Worm (Caenorhabditis elegans) whole organism, L3 larva: ENCODE results near the gene C02F4.4.

ENCODE experiments used
- R02D3.7 ChIP-seq: fragments of 150-350 bp; optimal IDR thresholded peaks from 2 replicates; lab custom pipeline; 2014; ENCODE audit warnings: missing biosample characterization, missing genetic modification characterization
- ZK546.5 ChIP-seq: sonication (generic microtip); optimal IDR thresholded peaks from 2 replicates; lab custom pipeline; 2017; ENCODE audit warnings: missing biosample characterization, missing genetic modification characterization
- aly-2 ChIP-seq: fragments of 150-350 bp; optimal IDR thresholded peaks from 2 replicates; lab custom pipeline; 2014; ENCODE audit warnings: missing biosample characterization, missing genetic modification characterization
- ama-1 ChIP-seq: fragments of 150-350 bp; optimal IDR thresholded peaks from 2 replicates; lab custom pipeline; 2018
- ceh-16 ChIP-seq: sonication (generic microtip); optimal IDR thresholded peaks from 2 replicates; lab custom pipeline; 2017; ENCODE audit warnings: missing biosample characterization, missing genetic modification characterization
- ceh-28 ChIP-seq: fragments of 150-350 bp; optimal IDR thresholded peaks from 2 replicates; lab custom pipeline; 2014; ENCODE audit warnings: missing biosample characterization, missing genetic modification reagents, missing genetic modification characterization
- ceh-82 ChIP-seq: fragments of 150-350 bp; optimal IDR thresholded peaks from 2 replicates; lab custom pipeline; 2014; ENCODE audit warnings: missing biosample characterization, missing genetic modification characterization
- ceh-9 ChIP-seq: sonication (generic microtip); optimal IDR thresholded peaks from 2 replicates; lab custom pipeline; 2018; ENCODE audit warnings: missing biosample characterization, missing genetic modification characterization
- daf-12 ChIP-seq: fragments of 150-350 bp; optimal IDR thresholded peaks from 2 replicates; lab custom pipeline; 2014; ENCODE audit warnings: missing biosample characterization, missing genetic modification reagents, missing genetic modification characterization
- egl-27 ChIP-seq: sonication (generic microtip); optimal IDR thresholded peaks from 4 replicates; lab custom pipeline; 2017; ENCODE audit warnings: missing biosample characterization, missing genetic modification reagents, missing genetic modification characterization
- egl-5 ChIP-seq: fragments of 150-350 bp; optimal IDR thresholded peaks from 2 replicates; lab custom pipeline; 2017; ENCODE audit warnings: missing biosample characterization, missing genetic modification reagents, missing genetic modification characterization, inconsistent platforms
- elt-2 ChIP-seq: sonication (generic microtip); optimal IDR thresholded peaks from 2 replicates; lab custom pipeline; 2016; ENCODE audit warnings: missing genetic modification reagents, mild to moderate bottlenecking, missing genetic modification characterization, missing compliant biosample characterization
- eor-1 ChIP-seq, 2 experiments: fragments of 150-350 bp; optimal IDR thresholded peaks; 2 replicates each; lab custom pipeline; 2014 to 2018; ENCODE audit warnings: missing biosample characterization in 2 of 2, missing genetic modification characterization in 2 of 2
- fkh-10 ChIP-seq: sonication (generic microtip); optimal IDR thresholded peaks from 2 replicates; lab custom pipeline; 2017; ENCODE audit warnings: missing biosample characterization, missing genetic modification reagents, missing genetic modification characterization
- fkh-2 ChIP-seq: fragments of 150-350 bp; optimal IDR thresholded peaks from 2 replicates; lab custom pipeline; 2014; ENCODE audit warnings: missing biosample characterization, missing genetic modification reagents, missing genetic modification characterization
- fos-1 ChIP-seq: fragments of 150-350 bp; optimal IDR thresholded peaks from 2 replicates; lab custom pipeline; 2014; ENCODE audit warnings: missing biosample characterization, missing genetic modification characterization
- hmg-11 ChIP-seq: sonication (generic microtip); optimal IDR thresholded peaks from 2 replicates; lab custom pipeline; 2016; ENCODE audit warnings: missing genetic modification characterization, missing compliant biosample characterization
- jun-1 ChIP-seq: fragments of 150-350 bp; optimal IDR thresholded peaks from 2 replicates; lab custom pipeline; 2014; ENCODE audit warnings: missing biosample characterization, missing genetic modification reagents, missing genetic modification characterization
- lin-15B ChIP-seq: fragments of 150-350 bp; optimal IDR thresholded peaks from 2 replicates; lab custom pipeline; 2014; ENCODE audit warnings: missing biosample characterization, missing genetic modification characterization
- lin-39 ChIP-seq: fragments of 150-350 bp; optimal IDR thresholded peaks from 2 replicates; lab custom pipeline; 2018; ENCODE audit warnings: missing biosample characterization, missing genetic modification reagents, missing genetic modification characterization
- lsy-12 ChIP-seq: sonication (generic microtip); optimal IDR thresholded peaks from 2 replicates; lab custom pipeline; 2016; ENCODE audit warnings: mild to moderate bottlenecking, missing genetic modification characterization, missing compliant biosample characterization
- mdl-1 ChIP-seq: fragments of 150-350 bp; optimal IDR thresholded peaks from 2 replicates; lab custom pipeline; 2014; ENCODE audit warnings: missing biosample characterization, missing genetic modification characterization
- mml-1 ChIP-seq: fragments of 150-350 bp; sonication (generic microtip); optimal IDR thresholded peaks from 3 replicates; lab custom pipeline; 2014; ENCODE audit warnings: missing biosample characterization, missing genetic modification characterization
- nfya-1 ChIP-seq: sonication (generic microtip); optimal IDR thresholded peaks from 2 replicates; lab custom pipeline; 2017; ENCODE audit warnings: missing genetic modification characterization, mild to moderate bottlenecking, missing compliant biosample characterization, antibody characterized with exemption, moderate library complexity; ENCODE audit not compliant: insufficient read depth
- nhr-11 ChIP-seq: fragments of 150-350 bp; optimal IDR thresholded peaks from 2 replicates; lab custom pipeline; 2014; ENCODE audit warnings: missing biosample characterization, missing genetic modification characterization
- nhr-12 ChIP-seq: fragments of 150-350 bp; optimal IDR thresholded peaks from 2 replicates; lab custom pipeline; 2014; ENCODE audit warnings: missing biosample characterization, missing genetic modification characterization
- nhr-23 ChIP-seq: fragments of 150-350 bp; optimal IDR thresholded peaks from 2 replicates; lab custom pipeline; 2014; ENCODE audit warnings: missing biosample characterization, missing genetic modification reagents, missing genetic modification characterization
- nhr-237 ChIP-seq: fragments of 150-350 bp; optimal IDR thresholded peaks from 2 replicates; lab custom pipeline; 2014; ENCODE audit warnings: missing biosample characterization, missing genetic modification characterization
- nhr-25 ChIP-seq: sonication (generic microtip); optimal IDR thresholded peaks from 2 replicates; lab custom pipeline; 2017; ENCODE audit warnings: missing biosample characterization, missing genetic modification characterization
- nhr-28 ChIP-seq: fragments of 150-350 bp; optimal IDR thresholded peaks from 2 replicates; lab custom pipeline; 2014; ENCODE audit warnings: missing biosample characterization, missing genetic modification characterization
- nhr-43 ChIP-seq: sonication (generic microtip); optimal IDR thresholded peaks from 2 replicates; lab custom pipeline; 2016; ENCODE audit warnings: mild to moderate bottlenecking, missing genetic modification characterization, missing compliant biosample characterization; ENCODE audit not compliant: poor library complexity, severe bottlenecking
- nhr-67 ChIP-seq: fragments of 150-350 bp; optimal IDR thresholded peaks from 2 replicates; lab custom pipeline; 2014; ENCODE audit warnings: missing biosample characterization, missing genetic modification characterization
- nhr-76 ChIP-seq: fragments of 150-350 bp; sonication (generic microtip); optimal IDR thresholded peaks from 5 replicates; lab custom pipeline; 2014; ENCODE audit warnings: missing biosample characterization, missing genetic modification characterization
- nhr-77 ChIP-seq: fragments of 150-350 bp; optimal IDR thresholded peaks from 2 replicates; lab custom pipeline; 2014; ENCODE audit warnings: missing biosample characterization, missing genetic modification characterization
- pha-4 ChIP-seq: fragments of 150-350 bp; optimal IDR thresholded peaks from 2 replicates; lab custom pipeline; 2014; ENCODE audit warnings: missing biosample characterization, missing genetic modification reagents, missing genetic modification characterization
- pqm-1 ChIP-seq: fragments of 150-350 bp; optimal IDR thresholded peaks from 2 replicates; lab custom pipeline; 2017; ENCODE audit warnings: missing biosample characterization, missing genetic modification characterization, inconsistent platforms
- sea-2 ChIP-seq: fragments of 150-350 bp; sonication (generic microtip); optimal IDR thresholded peaks from 4 replicates; lab custom pipeline; 2014; ENCODE audit warnings: missing biosample characterization, missing genetic modification reagents, missing genetic modification characterization
- skn-1 ChIP-seq: fragments of 150-350 bp; optimal IDR thresholded peaks from 2 replicates; lab custom pipeline; 2014; ENCODE audit warnings: missing biosample characterization, missing genetic modification characterization
- snpc-4 ChIP-seq: fragments of 150-350 bp; optimal IDR thresholded peaks from 2 replicates; lab custom pipeline; 2014; ENCODE audit warnings: missing biosample characterization, missing genetic modification characterization
- tbx-2 ChIP-seq: sonication (generic microtip); optimal IDR thresholded peaks from 2 replicates; lab custom pipeline; 2016; ENCODE audit warnings: mild to moderate bottlenecking, missing genetic modification characterization, missing compliant biosample characterization
- unc-39 ChIP-seq: sonication (generic microtip); optimal IDR thresholded peaks from 4 replicates; lab custom pipeline; 2017; ENCODE audit warnings: missing biosample characterization, missing genetic modification characterization
- unc-62 ChIP-seq: fragments of 150-350 bp; sonication (generic microtip); optimal IDR thresholded peaks from 4 replicates; lab custom pipeline; 2014; ENCODE audit warnings: missing biosample characterization, missing genetic modification reagents, missing genetic modification characterization
- zag-1 ChIP-seq: fragments of 150-350 bp; optimal IDR thresholded peaks from 2 replicates; lab custom pipeline; 2014; ENCODE audit warnings: missing biosample characterization, missing genetic modification characterization
- ztf-11 ChIP-seq: fragments of 150-350 bp; optimal IDR thresholded peaks from 2 replicates; lab custom pipeline; 2014; ENCODE audit warnings: missing biosample characterization, missing genetic modification characterization
- ztf-4 ChIP-seq: fragments of 150-350 bp; optimal IDR thresholded peaks from 2 replicates; lab custom pipeline; 2014; ENCODE audit warnings: missing biosample characterization, missing genetic modification characterization

Gene C02F4.4

ce11 chrIV:10506016-10506415, 9.0 kb downstream of the C02F4.4 start:
- TF ChIP-seq skn-1 (tag; lab: Kevin White, UChicago) = no peak
- peak; percentile 63 for TF ChIP-seq pqm-1
- TF ChIP-seq egl-5 (tag; lab: Kevin White, UChicago) = no peak
- TF ChIP-seq elt-2 = peak; percentile 53
- TF ChIP-seq nhr-76 (tag; lab: Kevin White, UChicago) = no peak
- no peak for TF ChIP-seq ztf-4 (tag; lab: Kevin White, UChicago)
- TF ChIP-seq ceh-28 (tag; lab: Kevin White, UChicago) = no peak
- no peak for TF ChIP-seq sea-2
- no peak for TF ChIP-seq aly-2
- no peak for TF ChIP-seq unc-62
- no peak for TF ChIP-seq eor-1 (tag; optimal IDR thresholded peaks at IDR 0.05; lab: Kevin White, UChicago)
- no peak for TF ChIP-seq egl-27 (tag; lab: Kevin White, UChicago)
- no peak for TF ChIP-seq nhr-23
- TF ChIP-seq fos-1 = no peak
- peak; percentile 29 for TF ChIP-seq nfya-1
- TF ChIP-seq jun-1 (tag; lab: Kevin White, UChicago) = no peak
- no peak for TF ChIP-seq R02D3.7 (tag; lab: Kevin White, UChicago)
- TF ChIP-seq daf-12 (tag; lab: Kevin White, UChicago) = no peak
- no peak for TF ChIP-seq hmg-11
- TF ChIP-seq, all 47 proteins: peak for 3

- TF ChIP-seq lin-39 (no peak), egl-5 (tag; lab: Kevin White, UChicago) (peak; percentile 14)
Measured at ce11 chrIV:10505016-10505415, 10.0 kb downstream of the C02F4.4 start.

ce11 chrIV:10503750-10504232, 11.2 kb downstream of the C02F4.4 start:
- TF ChIP-seq nhr-11 (tag; lab: Kevin White, UChicago) (no peak), lin-39 (peak; percentile 77), jun-1 (tag; lab: Kevin White, UChicago) (no peak), mml-1 (tag; lab: Kevin White, UChicago) (no peak), egl-5 (tag; lab: Kevin White, UChicago) (no peak), nhr-25 (tag; lab: Kevin White, UChicago) (no peak), nfya-1 (peak; percentile 83), nhr-67 (tag; lab: Kevin White, UChicago) (no peak), nhr-23 (no peak), ztf-4 (tag; lab: Kevin White, UChicago) (no peak), R02D3.7 (tag; lab: Kevin White, UChicago) (no peak), nhr-43 (no peak), daf-12 (tag; lab: Kevin White, UChicago) (no peak), nhr-77 (tag; lab: Kevin White, UChicago) (no peak), mdl-1 (tag; lab: Kevin White, UChicago) (no peak), skn-1 (tag; lab: Kevin White, UChicago) (peak; percentile 25), pqm-1 (no peak), pha-4 (tag; lab: Kevin White, UChicago) (peak; percentile 84), ceh-82 (no peak), ceh-28 (tag; lab: Kevin White, UChicago) (peak; percentile 81), nhr-76 (tag; lab: Kevin White, UChicago) (no peak), eor-1 (tag; optimal IDR thresholded peaks at IDR 0.05; lab: Kevin White, UChicago) (no peak), unc-39 (tag; lab: Kevin White, UChicago) (no peak), nhr-28 (tag; lab: Kevin White, UChicago) (no peak), tbx-2 (peak; percentile 50), nhr-237 (tag; lab: Kevin White, UChicago) (no peak), lin-15B (peak; percentile 34), elt-2 (peak; percentile 41), unc-62 (no peak), fos-1 (no peak), lsy-12 (peak; percentile 23), egl-27 (tag; lab: Kevin White, UChicago) (no peak), fkh-2 (tag; lab: Kevin White, UChicago) (no peak), ceh-9 (tag; lab: Kevin White, UChicago) (no peak), snpc-4 (tag; lab: Kevin White, UChicago) (peak; percentile 31), sea-2 (no peak), aly-2 (no peak), zag-1 (tag; lab: Kevin White, UChicago) (no peak), hmg-11 (peak; percentile 62), nhr-12 (tag; lab: Kevin White, UChicago) (no peak), ztf-11 (tag; lab: Kevin White, UChicago) (no peak), fkh-10 (GFP tag; lab: Kevin White, UChicago) (peak; percentile 90), ama-1 (lab: Kevin White, UChicago) (no peak), ZK546.5 (no peak), ceh-16 (tag; lab: Kevin White, UChicago) (no peak)
